Fruit fly (Drosophila melanogaster) whole organism, wandering third instar larva: Measurements from ENCODE around the gene CG7970.

Experiments used
- brk ChIP-seq: fragments of 200-800 bp; sonication (Bioruptor generic); optimal IDR thresholded peaks from 2 replicates; lab custom pipeline; 2016; ENCODE audit warnings: missing biosample characterization, mild to moderate bottlenecking, missing genetic modification characterization
- foxo ChIP-seq, 2 experiments: fragments of 200-800 bp; sonication (Bioruptor generic); optimal IDR thresholded peaks; 2 replicates in 1 of 2; 3 replicates in 1 of 2; lab custom pipeline; 2016 to 2017; ENCODE audit warnings: missing biosample characterization in 2 of 2, missing genetic modification characterization in 2 of 2
- psq ChIP-seq: fragments of 200-800 bp; sonication (Bioruptor generic); optimal IDR thresholded peaks from 3 replicates; lab custom pipeline; 2017; ENCODE audit warnings: missing biosample characterization, mild to moderate bottlenecking, missing genetic modification characterization, moderate library complexity

- no peak for TF ChIP-seq brk (GFP tag; lab: Kevin White, UChicago)
- TF ChIP-seq foxo (GFP tag; optimal IDR thresholded peaks at IDR 0.05; lab: Kevin White, UChicago) = no peak
- no peak for TF ChIP-seq psq (GFP tag; lab: Kevin White, UChicago)
These were observed at the start of gene CG7970, which contains the start of gene Vta1 for dm6 chr3L:1652700-1653200.
